Worm (Caenorhabditis elegans): ENCODE data around the gene dod-6.

Gene dod-6

DNA sequence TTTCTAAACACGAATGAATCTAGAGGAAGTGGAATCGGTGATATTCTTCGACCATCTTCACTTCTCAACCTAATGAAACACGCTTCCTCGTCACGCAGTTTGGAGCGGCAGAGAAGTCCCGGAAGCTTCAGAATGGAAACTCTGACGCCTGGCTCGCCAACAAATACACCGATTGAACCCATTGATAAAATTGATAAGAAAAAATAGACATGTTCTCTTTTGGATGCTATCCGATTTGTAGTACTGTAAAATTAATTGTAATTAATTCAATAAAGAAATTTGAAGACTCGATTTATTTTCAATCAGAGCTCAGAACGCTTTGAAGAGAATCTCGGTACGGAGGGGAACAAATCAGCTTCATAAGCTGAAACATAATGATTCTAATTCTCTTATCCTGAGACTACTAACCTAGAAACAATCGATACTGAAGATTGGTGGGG, 17.0 kb downstream of the dod-6 start (continued):
- TF ChIP-seq nfya-1 (tag; optimal IDR thresholded peaks at IDR 0.05; ENCODE audit: borderline replicate concordance, insufficient read depth) (no peak), egrh-3 (GFP tag; IDR thresholded peaks at IDR 0.05) (no peak), cebp-2 (GFP tag; IDR thresholded peaks at IDR 0.05) (peak; percentile 52; the same call in 1 of the 2 replicates), tlf-1 (GFP tag; optimal IDR thresholded peaks at IDR 0.05) (peak; percentile 93), ets-4 (GFP tag; optimal IDR thresholded peaks at IDR 0.05) (peak; percentile 29), bed-2 (GFP tag; IDR thresholded peaks at IDR 0.05) (no peak), attf-5 (GFP tag; optimal IDR thresholded peaks at IDR 0.05) (peak; percentile 44), zfh-2 (GFP tag; conservative IDR thresholded peaks at IDR 0.05) (no peak), ztf-26 (tag; optimal IDR thresholded peaks at IDR 0.05) (peak; percentile 68), mes-4 (tag; optimal IDR thresholded peaks at IDR 0.05) (no peak), unc-130 (GFP tag; optimal IDR thresholded peaks at IDR 0.05) (peak; percentile 21), lsl-1 (GFP tag; optimal IDR thresholded peaks at IDR 0.05) (peak; percentile 12), F57C9.4 (tag; optimal IDR thresholded peaks at IDR 0.05) (peak; percentile 25), Y53F4B.3 (GFP tag; IDR thresholded peaks at IDR 0.05) (no peak), madf-10 (tag; optimal IDR thresholded peaks at IDR 0.05) (peak; percentile 81), let-607 (tag; optimal IDR thresholded peaks at IDR 0.05) (peak; percentile 39 to 71), D2030.7 (GFP tag; IDR thresholded peaks at IDR 0.05) (0 out of 2 replicates have a peak, but pooled peaks have one; percentile 29), ccch-3 (GFP tag; optimal IDR thresholded peaks at IDR 0.05) (no peak), rcor-1 (GFP tag; IDR thresholded peaks at IDR 0.05) (peak; percentile 54), madf-8 (GFP tag; conservative IDR thresholded peaks at IDR 0.05) (0 out of 2 replicates have a peak, but pooled peaks have one; percentile 13), hmg-20 (GFP tag; IDR thresholded peaks at IDR 0.05) (0 out of 2 replicates have a peak, but pooled peaks have one; percentile 3), ekl-4 (GFP tag; IDR thresholded peaks at IDR 0.05) (peak; percentile 82), snpc-3.4 (tag; optimal IDR thresholded peaks at IDR 0.05) (peak; percentile 69), lin-26 (GFP tag; IDR thresholded peaks at IDR 0.05) (peak; percentile 70), repo-1 (tag; optimal IDR thresholded peaks at IDR 0.05) (peak; percentile 95), Y67H2A.10 (GFP tag; conservative IDR thresholded peaks at IDR 0.05) (no peak; the same call in 1 of the 2 replicates), K11D2.4 (GFP tag; IDR thresholded peaks at IDR 0.05) (0 out of 2 replicates have a peak, but pooled peaks have one; percentile 55), nhr-90 (tag; optimal IDR thresholded peaks at IDR 0.05) (peak; percentile 68), nfyb-1 (GFP tag; IDR thresholded peaks at IDR 0.05) (peak; percentile 89), snpc-4 (GFP tag; optimal IDR thresholded peaks at IDR 0.05) (no peak), snpc-4 (tag; optimal IDR thresholded peaks at IDR 0.05) (peak in 3 of 4 experiments; percentile 1 to 54 (median 52)), nhr-27 (tag; optimal IDR thresholded peaks at IDR 0.05) (no peak), dox-1 (GFP tag; IDR thresholded peaks at IDR 0.05) (peak; percentile 72), egl-18 (GFP tag; IDR thresholded peaks at IDR 0.05) (0 out of 2 replicates have a peak, but pooled peaks have one; percentile 18), Y56A3A.18 (GFP tag; IDR thresholded peaks at IDR 0.05) (peak; percentile 94), aptf-3 (GFP tag; IDR thresholded peaks at IDR 0.05) (no peak), C06A6.2 (GFP tag; conservative IDR thresholded peaks at IDR 0.05) (peak; percentile 58; the same call in 1 of the 2 replicates), ceh-58 (GFP tag; IDR thresholded peaks at IDR 0.05) (0 out of 2 replicates have a peak, but pooled peaks have one; percentile 6), sptf-2 (GFP tag; optimal IDR thresholded peaks at IDR 0.05) (no peak), fkh-3 (tag; optimal IDR thresholded peaks at IDR 0.05) (peak; percentile 51), ztf-3 (GFP tag; optimal IDR thresholded peaks at IDR 0.05) (peak; percentile 80), nfya-2 (GFP tag; IDR thresholded peaks at IDR 0.05) (0 out of 2 replicates have a peak, but pooled peaks have one; percentile 26), Y53G8AR.9 (GFP tag; conservative IDR thresholded peaks at IDR 0.05) (peak; percentile 96), ceh-79 (tag; optimal IDR thresholded peaks at IDR 0.05) (peak; percentile 44), hmg-1.2 (GFP tag; IDR thresholded peaks at IDR 0.05) (peak; percentile 55), ztf-22 (GFP tag; optimal IDR thresholded peaks at IDR 0.05) (peak; percentile 77), attf-6 (GFP tag; IDR thresholded peaks at IDR 0.05) (no peak), efl-1 (GFP tag; optimal IDR thresholded peaks at IDR 0.05) (peak; percentile 0)

Data from whole organism, young adult.